Fruit fly (Drosophila melanogaster) whole organism, embryonic: ENCODE results near the gene Fatp1.
A peak's percentile ranks its signal among the peaks of the same experiment; 100 is the strongest.

Experiments used
- Atf3 ChIP-seq: fragments of 200-800 bp; sonication (Bioruptor generic); optimal IDR thresholded peaks from 3 replicates; lab custom pipeline; 2016; ENCODE audit warnings: missing biosample characterization, missing genetic modification characterization
- BEAF-32 ChIP-seq: fragments of 200-800 bp; sonication (Bioruptor generic); optimal IDR thresholded peaks from 3 replicates; lab custom pipeline; 2017; ENCODE audit warnings: missing biosample characterization, missing genetic modification characterization, mild to moderate bottlenecking, moderate library complexity, missing genetic modification reagents
- Bgb ChIP-seq: fragments of 200-800 bp; sonication (Bioruptor generic); IDR thresholded peaks from 2 replicates; pipeline ENCODE4 v1.3.6; 2022; ENCODE audit warnings: missing biosample characterization, missing genetic modification characterization; ENCODE audit not compliant: partially characterized antibody
- CG10267 ChIP-seq: fragments of 200-800 bp; sonication (Bioruptor generic); optimal IDR thresholded peaks from 2 replicates; lab custom pipeline; 2018; ENCODE audit warnings: missing biosample characterization, mild to moderate bottlenecking, missing genetic modification characterization, moderate library complexity
- CG12391 ChIP-seq: fragments of 200-800 bp; sonication (Bioruptor generic); optimal IDR thresholded peaks from 3 replicates; lab custom pipeline; 2018; ENCODE audit warnings: missing biosample characterization, mild to moderate bottlenecking, missing genetic modification characterization, moderate library complexity
- CG13287 ChIP-seq: fragments of 200-800 bp; sonication (Bioruptor generic); IDR thresholded peaks from 2 replicates; pipeline ENCODE4 v1.3.6; 2022; ENCODE audit warnings: missing biosample characterization, missing genetic modification characterization; ENCODE audit not compliant: partially characterized antibody
- CG15514 ChIP-seq: fragments of 200-800 bp; sonication (Bioruptor generic); optimal IDR thresholded peaks from 3 replicates; lab custom pipeline; 2017; ENCODE audit warnings: missing biosample characterization, missing genetic modification characterization, mild to moderate bottlenecking, moderate library complexity, missing genetic modification reagents
- CG1603 ChIP-seq: fragments of 200-800 bp; sonication (Bioruptor generic); optimal IDR thresholded peaks from 2 replicates; lab custom pipeline; 2019; ENCODE audit warnings: missing biosample characterization, mild to moderate bottlenecking, missing genetic modification characterization, moderate library complexity
- CG16813 ChIP-seq: fragments of 200-800 bp; sonication (Bioruptor generic); IDR thresholded peaks from 3 replicates; pipeline ENCODE4 v1.3.6; 2022; ENCODE audit warnings: missing biosample characterization, missing genetic modification characterization; ENCODE audit not compliant: partially characterized antibody
- CG17359 ChIP-seq: fragments of 200-800 bp; sonication (Bioruptor generic); optimal IDR thresholded peaks from 3 replicates; lab custom pipeline; 2018; ENCODE audit warnings: missing biosample characterization, mild to moderate bottlenecking, missing genetic modification characterization, moderate library complexity
- CG17385 ChIP-seq: fragments of 200-800 bp; sonication (Bioruptor generic); optimal IDR thresholded peaks from 3 replicates; lab custom pipeline; 2018; ENCODE audit warnings: missing biosample characterization, mild to moderate bottlenecking, missing genetic modification characterization
- CG2116 ChIP-seq: fragments of 200-800 bp; sonication (Bioruptor generic); optimal IDR thresholded peaks from 3 replicates; lab custom pipeline; 2018; ENCODE audit warnings: missing biosample characterization, mild to moderate bottlenecking, missing genetic modification characterization
- CG3407 ChIP-seq: fragments of 200-800 bp; sonication (Bioruptor generic); optimal IDR thresholded peaks from 2 replicates; lab custom pipeline; 2018; ENCODE audit warnings: missing biosample characterization, mild to moderate bottlenecking, missing genetic modification characterization
- CG34224 ChIP-seq: fragments of 200-800 bp; sonication (Bioruptor generic); IDR thresholded peaks from 3 replicates; pipeline ENCODE4 v1.3.6; 2022; ENCODE audit warnings: missing biosample characterization, missing genetic modification characterization; ENCODE audit not compliant: partially characterized antibody
- CG3847 ChIP-seq: fragments of 200-800 bp; sonication (Bioruptor generic); IDR thresholded peaks from 2 replicates; pipeline ENCODE4 v1.3.6; 2022; ENCODE audit warnings: missing biosample characterization, missing genetic modification characterization
- CG6689 ChIP-seq: fragments of 200-800 bp; sonication (Bioruptor generic); IDR thresholded peaks from 2 replicates; pipeline ENCODE4 v1.3.6; 2022; ENCODE audit warnings: missing biosample characterization, missing genetic modification characterization
- CG9876 ChIP-seq: fragments of 200-800 bp; sonication (Bioruptor generic); optimal IDR thresholded peaks from 2 replicates; lab custom pipeline; 2016; ENCODE audit warnings: missing biosample characterization, missing genetic modification characterization
- CTCF ChIP-seq: fragments of 200-800 bp; sonication (Bioruptor generic); optimal IDR thresholded peaks from 2 replicates; lab custom pipeline; 2017; ENCODE audit warnings: missing biosample characterization, mild to moderate bottlenecking, missing genetic modification characterization, moderate library complexity
- Dll ChIP-seq: fragments of 200-800 bp; sonication (Bioruptor generic); IDR thresholded peaks from 4 replicates; pipeline ENCODE4 v1.3.6; 2022; ENCODE audit warnings: missing biosample characterization, missing genetic modification characterization; ENCODE audit not compliant: partially characterized antibody
- Doc3 ChIP-seq: fragments of 200-800 bp; sonication (Bioruptor generic); IDR thresholded peaks from 3 replicates; pipeline ENCODE4 v1.3.6; 2022; ENCODE audit warnings: missing biosample characterization, missing genetic modification characterization; ENCODE audit not compliant: partially characterized antibody
- Dp ChIP-seq: fragments of 200-800 bp; sonication (Bioruptor generic); optimal IDR thresholded peaks from 2 replicates; lab custom pipeline; 2018; ENCODE audit warnings: missing biosample characterization, mild to moderate bottlenecking, missing genetic modification characterization, moderate library complexity
- Dref ChIP-seq: fragments of 200-800 bp; sonication (Bioruptor generic); IDR thresholded peaks from 2 replicates; pipeline ENCODE4 v1.3.6; 2022; ENCODE audit warnings: missing biosample characterization, missing genetic modification characterization
- E2f2 ChIP-seq: fragments of 200-800 bp; sonication (Bioruptor generic); IDR thresholded peaks from 2 replicates; pipeline ENCODE4 v1.3.6; 2022; ENCODE audit warnings: missing biosample characterization, missing genetic modification characterization
- Ets65A ChIP-seq: fragments of 200-800 bp; sonication (Bioruptor generic); peaks from one replicate; lab custom pipeline; 2016; ENCODE audit warnings: missing biosample characterization, missing genetic modification characterization
- GATAe ChIP-seq: fragments of 200-800 bp; sonication (Bioruptor generic); conservative IDR thresholded peaks from 2 replicates; pipeline ENCODE4 v1.3.6; 2022; ENCODE audit warnings: missing biosample characterization, missing genetic modification characterization
- Med ChIP-seq: fragments of 200-800 bp; sonication (Bioruptor generic); peaks from one replicate; lab custom pipeline; 2016; ENCODE audit warnings: missing biosample characterization, missing genetic modification characterization, mild to moderate bottlenecking, inconsistent platforms, moderate library complexity
- Scr ChIP-seq: fragments of 200-800 bp; sonication (Bioruptor generic); IDR thresholded peaks from 2 replicates; pipeline ENCODE4 v1.3.6; 2022; ENCODE audit warnings: missing biosample characterization, missing genetic modification characterization; ENCODE audit not compliant: partially characterized antibody
- Sry-δ ChIP-seq: fragments of 200-800 bp; sonication (Bioruptor generic); optimal IDR thresholded peaks from 2 replicates; lab custom pipeline; 2016; ENCODE audit warnings: missing biosample characterization, missing genetic modification characterization
- amos ChIP-seq: fragments of 200-800 bp; sonication (Bioruptor generic); IDR thresholded peaks from 2 replicates; pipeline ENCODE4 v1.3.6; 2022; ENCODE audit warnings: missing biosample characterization, missing genetic modification characterization; ENCODE audit not compliant: partially characterized antibody
- ato ChIP-seq: fragments of 200-800 bp; sonication (Bioruptor generic); IDR thresholded peaks from 2 replicates; pipeline ENCODE4 v1.3.6; 2022; ENCODE audit warnings: missing biosample characterization, missing genetic modification characterization; ENCODE audit not compliant: partially characterized antibody
- br ChIP-seq: fragments of >200 bp; optimal IDR thresholded peaks from 2 replicates; lab custom pipeline; 2017
- danr ChIP-seq: fragments of 200-800 bp; sonication (Bioruptor generic); IDR thresholded peaks from 2 replicates; pipeline ENCODE4 v1.3.6; 2022; ENCODE audit warnings: missing biosample characterization, missing genetic modification characterization
- kni ChIP-seq: fragments of 200-800 bp; sonication (Bioruptor generic); optimal IDR thresholded peaks from 3 replicates; lab custom pipeline; 2017; ENCODE audit warnings: mild to moderate bottlenecking, missing biosample characterization, missing genetic modification reagents, missing genetic modification characterization
- knrl ChIP-seq: fragments of 200-800 bp; sonication (Bioruptor generic); IDR thresholded peaks from 3 replicates; pipeline ENCODE4 v1.3.6; 2022; ENCODE audit warnings: missing biosample characterization, missing genetic modification characterization; ENCODE audit not compliant: partially characterized antibody
- mld ChIP-seq: fragments of 200-800 bp; sonication (Bioruptor generic); IDR thresholded peaks from 3 replicates; pipeline ENCODE4 v1.3.6; 2022; ENCODE audit warnings: missing biosample characterization, missing genetic modification characterization; ENCODE audit not compliant: partially characterized antibody
- nerfin-2 ChIP-seq: fragments of 200-800 bp; sonication (Bioruptor generic); IDR thresholded peaks from 2 replicates; pipeline ENCODE4 v1.3.6; 2022; ENCODE audit warnings: missing biosample characterization, missing genetic modification characterization; ENCODE audit not compliant: partially characterized antibody
- pb ChIP-seq: fragments of 200-800 bp; sonication (Bioruptor generic); optimal IDR thresholded peaks from 3 replicates; lab custom pipeline; 2016; ENCODE audit warnings: missing biosample characterization, missing genetic modification characterization
- phol ChIP-seq: fragments of 200-800 bp; sonication (Bioruptor generic); optimal IDR thresholded peaks from 3 replicates; lab custom pipeline; 2018; ENCODE audit warnings: missing biosample characterization, mild to moderate bottlenecking, missing genetic modification characterization, moderate library complexity
- pzg ChIP-seq: fragments of 200-800 bp; sonication (Bioruptor generic); optimal IDR thresholded peaks from 3 replicates; lab custom pipeline; 2018; ENCODE audit warnings: missing biosample characterization, mild to moderate bottlenecking, missing genetic modification characterization, moderate library complexity
- schlank ChIP-seq: fragments of 200-800 bp; sonication (Bioruptor generic); optimal IDR thresholded peaks from 2 replicates; lab custom pipeline; 2018; ENCODE audit warnings: missing biosample characterization, mild to moderate bottlenecking, missing genetic modification characterization
- sens ChIP-seq: fragments of 200-800 bp; sonication (Bioruptor generic); peaks from one replicate; lab custom pipeline; 2016; ENCODE audit warnings: missing biosample characterization, missing genetic modification characterization
- seq ChIP-seq: fragments of 200-800 bp; sonication (Bioruptor generic); IDR thresholded peaks from 2 replicates; pipeline ENCODE4 v1.3.6; 2022; ENCODE audit warnings: missing biosample characterization, missing genetic modification characterization
- twi ChIP-seq: fragments of 200-800 bp; optimal IDR thresholded peaks from 2 replicates; lab custom pipeline; 2019; ENCODE audit warnings: missing biosample characterization, mild to moderate bottlenecking, missing genetic modification characterization, moderate library complexity
- unc-4 ChIP-seq: fragments of 200-800 bp; sonication (Bioruptor generic); IDR thresholded peaks from 2 replicates; pipeline ENCODE4 v1.3.6; 2022; ENCODE audit warnings: missing biosample characterization, missing genetic modification characterization; ENCODE audit not compliant: partially characterized antibody
- wek ChIP-seq: fragments of 200-800 bp; sonication (Bioruptor generic); optimal IDR thresholded peaks from 3 replicates; lab custom pipeline; 2018; ENCODE audit warnings: missing biosample characterization, mild to moderate bottlenecking, missing genetic modification characterization, moderate library complexity
- zen ChIP-seq: fragments of 200-800 bp; sonication (Bioruptor generic); optimal IDR thresholded peaks from 3 replicates; lab custom pipeline; 2018; ENCODE audit warnings: missing biosample characterization, mild to moderate bottlenecking, missing genetic modification characterization, moderate library complexity
- zen2 ChIP-seq: fragments of 200-800 bp; sonication (Bioruptor generic); IDR thresholded peaks from 3 replicates; pipeline ENCODE4 v1.3.6; 2022; ENCODE audit warnings: missing biosample characterization, missing genetic modification characterization; ENCODE audit not compliant: partially characterized antibody

Fatp1 gene

DNA sequence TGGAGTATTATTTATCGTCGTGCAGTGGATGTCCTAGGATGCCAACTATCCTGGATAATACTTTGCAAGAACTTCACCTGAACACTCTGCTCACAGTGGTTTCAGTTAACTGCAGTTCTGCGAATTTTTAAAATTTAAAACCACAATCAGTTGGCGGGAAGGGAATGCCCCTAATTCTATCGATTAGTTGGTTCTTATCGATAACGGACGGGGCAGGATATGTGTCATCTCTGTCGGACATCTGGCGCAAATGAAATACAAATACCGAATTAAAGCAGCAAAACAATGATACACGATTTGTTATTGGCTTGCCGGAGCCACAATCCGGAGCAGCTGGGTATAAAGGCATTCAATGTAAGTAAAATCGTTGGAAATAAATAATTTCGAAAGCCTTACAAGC lies 33.9 kb downstream of the Fatp1 start, which contains the start of gene Grip75 (continued):
- TF ChIP-seq danr (GFP tag; lab: Robert Waterston, UW) = no peak
- peak; percentile 51; the same call in 2 of the 3 replicates for TF ChIP-seq zen2
- peak; percentile 95 for TF ChIP-seq Dp (GFP tag; lab: Kevin White, UChicago)
- TF ChIP-seq CG34224 (GFP tag; lab: Robert Waterston, UW) = peak; percentile 66
- no peak for TF ChIP-seq phol (tag; lab: Kevin White, UChicago)
- peak; percentile 63; the same call in 3 of the 4 replicates for TF ChIP-seq Dll (GFP tag; lab: Robert Waterston, UW)
- TF ChIP-seq amos (GFP tag; lab: Robert Waterston, UW) = peak; percentile 67
- TF ChIP-seq seq = no peak
- no peak for TF ChIP-seq pb (GFP tag; lab: Kevin White, UChicago)
- TF ChIP-seq twi = peak; percentile 32
- peak; percentile 66 for TF ChIP-seq Med (GFP tag; lab: Kevin White, UChicago)
- no peak for TF ChIP-seq kni
- TF ChIP-seq BEAF-32 (GFP tag; lab: Kevin White, UChicago) = peak; percentile 62
- TF ChIP-seq Doc3 = peak; percentile 29; the same call in 1 of the 3 replicates
- TF ChIP-seq Scr (GFP tag; lab: Robert Waterston, UW) = peak; percentile 58
- TF ChIP-seq CG6689 (GFP tag; lab: Robert Waterston, UW) = no peak
- TF ChIP-seq mld (GFP tag; lab: Robert Waterston, UW) = 0 out of 3 replicates have a peak, but pooled peaks have one; percentile 18
- peak; percentile 81 for TF ChIP-seq Dref (GFP tag; lab: Robert Waterston, UW)
- peak; percentile 57 for TF ChIP-seq pzg (GFP tag; lab: Kevin White, UChicago)
- no peak for TF ChIP-seq Atf3 (GFP tag; lab: Kevin White, UChicago)
- no peak for TF ChIP-seq CG9876 (GFP tag; lab: Kevin White, UChicago)
- peak; percentile 56; the same call in 2 of the 3 replicates for TF ChIP-seq CG16813 (GFP tag; lab: Robert Waterston, UW)
- peak; percentile 21 for TF ChIP-seq sens (GFP tag; lab: Kevin White, UChicago)
- TF ChIP-seq unc-4 (GFP tag; lab: Robert Waterston, UW) = peak; percentile 55; the same call in 1 of the 2 replicates
- peak; percentile 99 for TF ChIP-seq wek (GFP tag; lab: Kevin White, UChicago)

dm6 chr2L:10479859-10480258 lies 37.2 kb downstream of the Fatp1 start:
- TF ChIP-seq CG13287 (GFP tag; lab: Robert Waterston, UW) (peak; percentile 74), CG1603 (tag; lab: Kevin White, UChicago) (peak; percentile 52), CG17385 (GFP tag; lab: Kevin White, UChicago) (peak; percentile 41), E2f2 (GFP tag; lab: Robert Waterston, UW) (peak; percentile 97), knrl (peak; percentile 6; the same call in 1 of the 3 replicates), ato (GFP tag; lab: Robert Waterston, UW) (0 out of 2 replicates have a peak, but pooled peaks have one; percentile 14), GATAe (GFP tag; lab: Robert Waterston, UW) (peak; percentile 66), CG15514 (GFP tag; lab: Kevin White, UChicago) (peak; percentile 94), danr (GFP tag; lab: Robert Waterston, UW) (no peak), CG3847 (GFP tag; lab: Robert Waterston, UW) (0 out of 2 replicates have a peak, but pooled peaks have one; percentile 17), CG17359 (tag; lab: Kevin White, UChicago) (peak; percentile 19), schlank (tag; lab: Kevin White, UChicago) (no peak), zen (tag; lab: Kevin White, UChicago) (no peak), CG10267 (tag; lab: Kevin White, UChicago) (peak; percentile 1), CG3407 (no peak), CG2116 (GFP tag; lab: Kevin White, UChicago) (peak; percentile 39), CG12391 (no peak), Doc3 (no peak), Sry-δ (GFP tag; lab: Kevin White, UChicago) (peak; percentile 80), Dll (GFP tag; lab: Robert Waterston, UW) (peak; percentile 64; the same call in 3 of the 4 replicates), nerfin-2 (GFP tag; lab: Robert Waterston, UW) (peak; percentile 11; the same call in 1 of the 2 replicates), unc-4 (GFP tag; lab: Robert Waterston, UW) (peak; percentile 45; the same call in 1 of the 2 replicates), br (lab: Kevin White, UChicago) (no peak), wek (GFP tag; lab: Kevin White, UChicago) (peak; percentile 8), Ets65A (GFP tag; lab: Kevin White, UChicago) (peak; percentile 42), pzg (GFP tag; lab: Kevin White, UChicago) (peak; percentile 58), Bgb (GFP tag; lab: Robert Waterston, UW) (peak; percentile 34; the same call in 1 of the 2 replicates), CTCF (GFP tag; lab: Kevin White, UChicago) (peak; percentile 29)
